Worm (Caenorhabditis elegans): ENCODE results near the gene ZC376.8.
"Not testable (repeated sequence)": the region's sequence is repeated elsewhere in the genome, so short reads cannot be mapped to it uniquely, and the experiment has no call there.

The ZC376.8 gene

ce11 chrV:14187104-14187503 lies 7.1 kb downstream of the ZC376.8 start:
- no peak for TF ChIP-seq W03F9.2 (tag; optimal IDR thresholded peaks at IDR 0.05)
- TF ChIP-seq him-1 (tag; optimal IDR thresholded peaks at IDR 0.05): no peak
- TF ChIP-seq dao-5 (tag; optimal IDR thresholded peaks at IDR 0.05): no peak

- TF ChIP-seq dao-5 (tag; optimal IDR thresholded peaks at IDR 0.05) (no peak), W03F9.2 (tag; optimal IDR thresholded peaks at IDR 0.05) (peak; percentile 55)
Measured at ce11 chrV:14192870-14193269, 12.8 kb downstream of the ZC376.8 start.

DNA sequence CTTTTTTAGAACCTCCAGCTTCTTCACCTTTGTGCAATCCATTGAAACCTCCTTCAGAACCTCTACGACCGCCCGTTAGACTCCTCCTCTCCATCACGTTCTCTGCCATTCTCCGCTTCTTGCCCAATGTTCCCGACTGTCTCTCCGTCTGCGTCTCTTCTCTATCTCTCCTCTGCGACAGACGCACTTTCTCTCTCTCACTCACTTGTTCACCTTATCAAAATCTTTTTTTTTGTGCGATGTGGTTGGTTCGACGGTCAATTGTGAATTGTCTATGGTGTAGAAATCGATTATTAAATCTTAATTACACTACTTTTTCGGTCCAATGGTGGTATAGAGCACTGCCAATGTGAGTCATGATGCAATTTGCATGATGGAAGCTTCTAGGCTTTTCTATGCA lies 13.4 kb downstream of the ZC376.8 start, which contains the start of gene atfs-1:
atfs-1 (plus strand) TSS at position 213 of the 400 bp plus-strand sequence.
- TF ChIP-seq W03F9.2 (tag; optimal IDR thresholded peaks at IDR 0.05) (peak; percentile 14), him-1 (tag; optimal IDR thresholded peaks at IDR 0.05) (peak; percentile 33), dao-5 (tag; optimal IDR thresholded peaks at IDR 0.05) (no peak)

ce11 chrV:14194514-14194913 lies 14.5 kb downstream of the ZC376.8 start:
- TF ChIP-seq him-1 (tag; optimal IDR thresholded peaks at IDR 0.05): no peak
- TF ChIP-seq dao-5 (tag; optimal IDR thresholded peaks at IDR 0.05): no peak
- no peak for TF ChIP-seq W03F9.2 (tag; optimal IDR thresholded peaks at IDR 0.05)

DNA sequence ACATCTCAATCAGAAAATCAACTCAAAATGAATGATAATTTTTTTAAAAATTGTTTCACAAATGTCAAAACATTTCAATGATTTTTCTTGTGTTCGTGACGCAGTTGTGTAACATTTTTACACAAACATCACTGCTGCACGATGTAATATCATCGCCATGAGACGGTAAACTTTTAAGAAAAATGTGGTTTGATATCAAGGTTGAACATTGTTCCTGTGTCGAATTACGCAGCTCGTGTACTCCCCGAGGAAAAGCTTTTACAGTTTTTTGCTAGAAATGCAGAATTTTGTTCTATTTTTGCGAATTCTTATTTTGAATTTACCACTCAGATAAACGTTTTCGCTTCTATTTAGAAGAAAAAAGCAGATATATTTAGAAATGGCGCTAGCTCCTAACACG lies 17.6 kb downstream of the ZC376.8 start:
- no peak for TF ChIP-seq W03F9.2 (tag; optimal IDR thresholded peaks at IDR 0.05)
- no peak for TF ChIP-seq him-1 (tag; optimal IDR thresholded peaks at IDR 0.05)
- no peak for TF ChIP-seq dao-5 (tag; optimal IDR thresholded peaks at IDR 0.05)

DNA sequence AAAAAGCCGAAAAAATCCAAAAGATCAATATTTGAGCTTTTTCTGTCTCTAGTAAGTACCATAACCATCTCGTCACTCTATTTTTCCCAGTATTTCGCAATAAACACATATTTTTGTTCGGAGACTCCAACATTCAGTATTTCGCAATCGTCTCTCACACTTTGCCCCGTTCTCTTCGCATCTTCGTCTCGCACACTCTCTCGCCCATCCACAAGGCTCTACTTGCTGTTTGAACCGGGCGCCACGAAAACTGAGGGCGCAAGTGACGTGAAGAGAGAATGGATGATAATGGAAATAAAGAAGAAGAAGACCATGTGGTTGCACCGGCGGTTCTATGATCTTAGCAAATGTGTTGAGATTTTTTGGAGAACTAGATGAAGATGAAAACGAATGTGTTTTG lies 20.0 kb downstream of the ZC376.8 start:
- TF ChIP-seq him-1 (tag; optimal IDR thresholded peaks at IDR 0.05): peak; percentile 84
- TF ChIP-seq dao-5 (tag; optimal IDR thresholded peaks at IDR 0.05): no peak
- peak; percentile 76 for TF ChIP-seq W03F9.2 (tag; optimal IDR thresholded peaks at IDR 0.05)

DNA sequence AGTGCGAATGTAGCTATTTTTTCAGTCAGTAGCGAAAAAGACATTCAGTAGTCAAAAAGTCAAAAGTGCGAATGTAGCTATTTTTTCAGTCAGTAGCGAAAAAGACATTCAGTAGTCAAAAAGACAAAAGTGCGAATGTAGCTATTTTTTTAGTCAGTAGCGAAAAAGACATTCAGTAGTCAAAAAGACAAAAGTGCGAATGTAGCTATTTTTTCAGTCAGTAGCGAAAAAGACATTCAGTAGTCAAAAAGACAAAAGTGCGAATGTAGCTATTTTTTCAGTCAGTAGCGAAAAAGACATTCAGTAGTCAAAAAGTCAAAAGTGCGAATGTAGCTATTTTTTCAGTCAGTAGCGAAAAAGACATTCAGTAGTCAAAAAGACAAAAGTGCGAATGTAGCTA lies 25.2 kb downstream of the ZC376.8 start, which contains the start of gene T16A9.3:
T16A9.3 (plus strand) TSS at position 301 of the 400 bp plus-strand sequence.
- not testable (repeated sequence) for TF ChIP-seq him-1, dao-5, W03F9.2 (tag; optimal IDR thresholded peaks at IDR 0.05)

DNA sequence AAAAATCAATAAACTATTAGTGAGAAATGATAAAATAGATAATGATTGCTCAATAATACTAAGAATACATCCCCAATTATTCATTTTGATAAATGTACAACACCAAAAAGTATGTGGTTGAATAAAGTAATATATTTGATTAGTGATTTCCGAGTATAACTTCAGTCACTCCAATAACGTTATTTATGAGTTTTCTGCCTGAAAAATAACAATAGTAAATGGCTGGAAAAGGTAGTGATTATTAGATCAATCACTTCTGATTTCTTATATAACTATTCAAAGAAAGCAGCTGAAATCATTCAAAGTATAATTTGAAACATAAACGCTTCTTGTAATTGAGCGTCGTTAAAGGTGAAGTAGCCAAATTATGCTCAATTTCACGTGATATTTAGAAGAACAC lies 30.7 kb downstream of the ZC376.8 start, which contains the start of gene str-230:
str-230 (minus strand) TSS at position 101 of the 400 bp plus-strand sequence.
- no peak for TF ChIP-seq dao-5 (tag; optimal IDR thresholded peaks at IDR 0.05)
- TF ChIP-seq W03F9.2 (tag; optimal IDR thresholded peaks at IDR 0.05): no peak
- no peak for TF ChIP-seq him-1 (tag; optimal IDR thresholded peaks at IDR 0.05)

DNA sequence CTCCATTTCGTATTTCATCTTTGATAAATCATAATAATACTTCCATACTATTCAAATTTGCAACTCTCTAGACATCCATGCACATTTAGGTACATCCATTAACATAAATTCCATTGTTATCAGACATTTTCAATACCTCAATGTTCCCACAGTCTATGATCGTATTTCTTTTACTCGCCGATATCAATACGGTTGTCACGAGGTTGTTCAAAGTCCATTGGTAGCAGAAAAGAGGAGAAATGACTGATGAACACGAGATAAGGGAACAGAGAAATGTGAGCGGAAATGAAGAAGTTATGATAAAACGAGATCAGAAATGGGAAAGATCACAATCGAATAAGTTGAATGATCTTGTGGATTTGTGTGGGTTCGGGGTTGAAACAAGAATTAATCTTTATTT lies 32.8 kb downstream of the ZC376.8 start:
- TF ChIP-seq dao-5 (tag; optimal IDR thresholded peaks at IDR 0.05) (no peak), him-1 (tag; optimal IDR thresholded peaks at IDR 0.05) (no peak), W03F9.2 (tag; optimal IDR thresholded peaks at IDR 0.05) (no peak)

DNA sequence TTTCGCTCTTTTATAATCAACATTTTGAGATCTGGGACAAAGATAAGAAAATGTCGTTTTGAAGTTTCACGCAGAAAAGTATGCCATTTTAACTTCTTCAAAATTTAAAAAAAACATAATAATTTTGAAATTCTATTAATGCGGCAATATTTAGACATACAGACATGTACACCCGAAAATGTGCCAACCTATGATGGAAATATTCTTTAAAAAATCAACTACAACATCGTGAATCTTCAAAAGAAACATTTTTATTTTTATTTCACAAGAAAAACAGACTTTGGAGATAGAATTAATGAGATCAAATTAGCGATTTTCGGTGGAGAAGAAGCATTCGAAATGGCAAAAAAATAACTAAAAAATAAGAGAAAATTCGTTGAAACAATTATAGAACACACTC lies 35.1 kb downstream of the ZC376.8 start, which contains the start of gene T16A9.5:
T16A9.5 (minus strand) TSS at position 101 of the 400 bp plus-strand sequence.
- no peak for TF ChIP-seq dao-5 (tag; optimal IDR thresholded peaks at IDR 0.05)
- TF ChIP-seq him-1 (tag; optimal IDR thresholded peaks at IDR 0.05): no peak
- no peak for TF ChIP-seq W03F9.2 (tag; optimal IDR thresholded peaks at IDR 0.05)

- no peak for TF ChIP-seq W03F9.2 (tag; optimal IDR thresholded peaks at IDR 0.05)
- no peak for TF ChIP-seq him-1 (tag; optimal IDR thresholded peaks at IDR 0.05)
- TF ChIP-seq dao-5 (tag; optimal IDR thresholded peaks at IDR 0.05): no peak
Measured at ce11 chrV:14223141-14223540, 43.1 kb downstream of the ZC376.8 start.

- TF ChIP-seq him-1 (tag; optimal IDR thresholded peaks at IDR 0.05) (no peak), dao-5 (tag; optimal IDR thresholded peaks at IDR 0.05) (no peak), W03F9.2 (tag; optimal IDR thresholded peaks at IDR 0.05) (no peak)
Measured at ce11 chrV:14226373-14226772, 46.3 kb downstream of the ZC376.8 start, which contains the start of gene nep-21. TSS of gene nep-21 (minus strand) at chrV:14226473.

All from whole organism, L4/young adult.